Fruit fly (Drosophila melanogaster) whole organism, prepupa: Measurements from ENCODE around the gene CG7632.

Experiments used
- Blimp-1 ChIP-seq: fragments of 200-800 bp; sonication (Bioruptor generic); optimal IDR thresholded peaks from 3 replicates; lab custom pipeline; 2017; ENCODE audit warnings: missing biosample characterization, missing genetic modification characterization, mild to moderate bottlenecking, moderate library complexity, missing genetic modification reagents
- CG10631 ChIP-seq: fragments of 200-800 bp; sonication (Bioruptor generic); optimal IDR thresholded peaks from 2 replicates; lab custom pipeline; 2016; ENCODE audit warnings: missing biosample characterization, missing genetic modification characterization
- CG10669 ChIP-seq: fragments of 200-800 bp; sonication (Bioruptor generic); optimal IDR thresholded peaks from 3 replicates; lab custom pipeline; 2018; ENCODE audit warnings: missing biosample characterization, mild to moderate bottlenecking, missing genetic modification characterization, moderate library complexity
- CG11294 ChIP-seq: fragments of 200-800 bp; sonication (Bioruptor generic); IDR thresholded peaks from 2 replicates; pipeline ENCODE4 v1.3.6; 2022; ENCODE audit warnings: missing biosample characterization, missing genetic modification characterization
- CG11762 ChIP-seq: fragments of 200-800 bp; sonication (Bioruptor generic); optimal IDR thresholded peaks from 3 replicates; lab custom pipeline; 2016; ENCODE audit warnings: missing biosample characterization, missing genetic modification characterization; ENCODE audit not compliant: insufficient read depth
- CG15336 ChIP-seq: fragments of 200-800 bp; sonication (Bioruptor generic); IDR thresholded peaks from 2 replicates; pipeline ENCODE4 v1.3.6; 2022; ENCODE audit warnings: missing biosample characterization, missing genetic modification characterization
- CG16779 ChIP-seq: fragments of 200-800 bp; sonication (Bioruptor generic); optimal IDR thresholded peaks from 3 replicates; lab custom pipeline; 2017; ENCODE audit warnings: missing biosample characterization, mild to moderate bottlenecking, missing genetic modification characterization
- CG3032 ChIP-seq: fragments of 200-800 bp; optimal IDR thresholded peaks from 2 replicates; lab custom pipeline; 2019; ENCODE audit warnings: missing biosample characterization, mild to moderate bottlenecking, missing genetic modification characterization, moderate library complexity
- CG31627 ChIP-seq: fragments of 200-800 bp; sonication (Bioruptor generic); optimal IDR thresholded peaks from 3 replicates; lab custom pipeline; 2016; ENCODE audit warnings: missing biosample characterization, missing genetic modification characterization
- CG32006 ChIP-seq: fragments of 200-800 bp; sonication (Bioruptor generic); optimal IDR thresholded peaks from 3 replicates; lab custom pipeline; 2017; ENCODE audit warnings: missing biosample characterization, mild to moderate bottlenecking, missing genetic modification characterization
- CG34406 ChIP-seq: fragments of 200-800 bp; sonication (Bioruptor generic); optimal IDR thresholded peaks from 3 replicates; lab custom pipeline; 2016; ENCODE audit warnings: missing biosample characterization, missing genetic modification characterization
- CG4318 ChIP-seq: fragments of 200-800 bp; sonication (Bioruptor generic); optimal IDR thresholded peaks from 3 replicates; lab custom pipeline; 2017; ENCODE audit warnings: missing biosample characterization, mild to moderate bottlenecking, missing genetic modification characterization
- CG6163 ChIP-seq: fragments of 200-800 bp; sonication (Bioruptor generic); IDR thresholded peaks from 3 replicates; pipeline ENCODE4 v1.3.6; 2022; ENCODE audit warnings: missing biosample characterization, missing genetic modification characterization
- CG6276 ChIP-seq: fragments of 200-800 bp; sonication (Bioruptor generic); optimal IDR thresholded peaks from 2 replicates; lab custom pipeline; 2017; ENCODE audit warnings: missing biosample characterization, mild to moderate bottlenecking, missing genetic modification characterization
- CG6792 ChIP-seq: fragments of 200-800 bp; sonication (Bioruptor generic); optimal IDR thresholded peaks from 3 replicates; lab custom pipeline; 2016; ENCODE audit warnings: missing biosample characterization, missing genetic modification characterization
- CG6808 ChIP-seq: fragments of 200-800 bp; sonication (Bioruptor generic); optimal IDR thresholded peaks from 3 replicates; lab custom pipeline; 2017; ENCODE audit warnings: missing biosample characterization, missing genetic modification characterization, mild to moderate bottlenecking, moderate library complexity, missing genetic modification reagents
- CG6854 ChIP-seq: fragments of 200-800 bp; sonication (Bioruptor generic); optimal IDR thresholded peaks from 2 replicates; lab custom pipeline; 2017; ENCODE audit warnings: missing biosample characterization, mild to moderate bottlenecking, missing genetic modification characterization
- CG8119 ChIP-seq: fragments of 200-800 bp; sonication (Bioruptor generic); IDR thresholded peaks from 3 replicates; pipeline ENCODE4 v1.3.6; 2022; ENCODE audit warnings: missing biosample characterization, missing genetic modification characterization
- CG8632 ChIP-seq: fragments of 200-800 bp; sonication (Bioruptor generic); optimal IDR thresholded peaks from 3 replicates; lab custom pipeline; 2016; ENCODE audit warnings: missing biosample characterization, missing genetic modification characterization
- CG9139 ChIP-seq: fragments of 200-800 bp; sonication (Bioruptor generic); optimal IDR thresholded peaks from 3 replicates; lab custom pipeline; 2017; ENCODE audit warnings: missing biosample characterization, mild to moderate bottlenecking, missing genetic modification characterization
- Eip75B ChIP-seq: fragments of 200-800 bp; sonication (Bioruptor generic); optimal IDR thresholded peaks from 3 replicates; lab custom pipeline; 2016; ENCODE audit warnings: missing biosample characterization, missing genetic modification characterization
- Eip78C ChIP-seq: fragments of 200-800 bp; sonication (Bioruptor generic); peaks from one replicate; lab custom pipeline; 2016; ENCODE audit warnings: missing biosample characterization, missing genetic modification characterization
- Eip93F ChIP-seq: fragments of 200-800 bp; sonication (Bioruptor generic); optimal IDR thresholded peaks from 2 replicates; lab custom pipeline; 2016; ENCODE audit warnings: missing biosample characterization, mild to moderate bottlenecking, missing genetic modification characterization
- Ets96B ChIP-seq: fragments of 200-800 bp; optimal IDR thresholded peaks from 2 replicates; lab custom pipeline; 2019; ENCODE audit warnings: missing biosample characterization, mild to moderate bottlenecking, missing genetic modification characterization, moderate library complexity
- Hr38 ChIP-seq: sonication (Bioruptor generic); optimal IDR thresholded peaks from 2 replicates; lab custom pipeline; 2016; ENCODE audit warnings: missing biosample characterization, missing genetic modification characterization
- Hr39 ChIP-seq: fragments of 200-800 bp; sonication (Bioruptor generic); optimal IDR thresholded peaks from 2 replicates; lab custom pipeline; 2016; ENCODE audit warnings: missing biosample characterization, missing genetic modification characterization
- Hr4 ChIP-seq: fragments of 200-800 bp; sonication (Bioruptor generic); optimal IDR thresholded peaks from 3 replicates; lab custom pipeline; 2016; ENCODE audit warnings: missing biosample characterization, missing genetic modification characterization
- Met ChIP-seq: fragments of 200-800 bp; sonication (Bioruptor generic); optimal IDR thresholded peaks from 3 replicates; lab custom pipeline; 2016; ENCODE audit warnings: missing biosample characterization, missing genetic modification characterization
- OdsH ChIP-seq: fragments of 200-800 bp; sonication (Bioruptor generic); optimal IDR thresholded peaks from 3 replicates; lab custom pipeline; 2016; ENCODE audit warnings: missing biosample characterization, missing genetic modification characterization
- Smox ChIP-seq: fragments of 200-800 bp; sonication (Bioruptor generic); optimal IDR thresholded peaks from 3 replicates; lab custom pipeline; 2016; ENCODE audit warnings: missing biosample characterization, missing genetic modification characterization
- Sox102F ChIP-seq: fragments of 200-800 bp; sonication (Bioruptor generic); optimal IDR thresholded peaks from 2 replicates; lab custom pipeline; 2016; ENCODE audit warnings: missing biosample characterization, mild to moderate bottlenecking, missing genetic modification characterization
- Sox15 ChIP-seq: fragments of 200-800 bp; sonication (Bioruptor generic); optimal IDR thresholded peaks from 3 replicates; lab custom pipeline; 2016; ENCODE audit warnings: missing biosample characterization, missing genetic modification characterization
- dac ChIP-seq: fragments of 200-800 bp; sonication (Bioruptor generic); optimal IDR thresholded peaks from 2 replicates; lab custom pipeline; 2017; ENCODE audit warnings: missing biosample characterization, mild to moderate bottlenecking, missing genetic modification characterization
- dsx ChIP-seq: fragments of 200-800 bp; optimal IDR thresholded peaks from 3 replicates; lab custom pipeline; 2019; ENCODE audit warnings: missing biosample characterization, mild to moderate bottlenecking, missing genetic modification characterization, moderate library complexity; ENCODE audit not compliant: poor library complexity, severe bottlenecking
- eg ChIP-seq: fragments of 200-800 bp; sonication (Bioruptor generic); IDR thresholded peaks from 3 replicates; pipeline ENCODE4 v1.3.6; 2022; ENCODE audit warnings: missing biosample characterization, missing genetic modification characterization
- fd59A ChIP-seq: fragments of 200-800 bp; sonication (Bioruptor generic); optimal IDR thresholded peaks from 2 replicates; lab custom pipeline; 2017; ENCODE audit warnings: missing biosample characterization, mild to moderate bottlenecking, missing genetic modification characterization, missing genetic modification reagents
- fd85E ChIP-seq: fragments of 200-800 bp; sonication (Bioruptor generic); optimal IDR thresholded peaks from 3 replicates; lab custom pipeline; 2016; ENCODE audit warnings: missing biosample characterization, missing genetic modification characterization
- fkh ChIP-seq: fragments of 200-800 bp; sonication (Bioruptor generic); optimal IDR thresholded peaks from 3 replicates; lab custom pipeline; 2017; ENCODE audit warnings: missing biosample characterization, mild to moderate bottlenecking, missing genetic modification characterization, moderate library complexity
- lz ChIP-seq: fragments of 200-800 bp; sonication (Bioruptor generic); optimal IDR thresholded peaks from 3 replicates; lab custom pipeline; 2016; ENCODE audit warnings: missing biosample characterization, missing genetic modification characterization
- net ChIP-seq: fragments of 200-800 bp; sonication (Bioruptor generic); optimal IDR thresholded peaks from 3 replicates; lab custom pipeline; 2016; ENCODE audit warnings: missing biosample characterization, missing genetic modification characterization
- pdm3 ChIP-seq: fragments of 200-800 bp; sonication (Bioruptor generic); optimal IDR thresholded peaks from 3 replicates; lab custom pipeline; 2016; ENCODE audit warnings: missing biosample characterization, missing genetic modification characterization
- salr ChIP-seq, 2 experiments: fragments of 200-800 bp; sonication (Bioruptor generic); optimal IDR thresholded peaks; 3 replicates each; lab custom pipeline; 2016 to 2018; ENCODE audit warnings: missing biosample characterization in 2 of 2, missing genetic modification characterization in 2 of 2, mild to moderate bottlenecking in 1 of 2
- spab ChIP-seq: fragments of 200-800 bp; sonication (Bioruptor generic); optimal IDR thresholded peaks from 2 replicates; lab custom pipeline; 2017; ENCODE audit warnings: missing biosample characterization, mild to moderate bottlenecking, missing genetic modification characterization, missing genetic modification reagents
- ss ChIP-seq, 2 experiments: fragments of 200-800 bp; sonication (Bioruptor generic); optimal IDR thresholded peaks; 2 replicates in 1 of 2; 3 replicates in 1 of 2; lab custom pipeline; 2017 to 2018; ENCODE audit warnings: mild to moderate bottlenecking in 2 of 2, missing biosample characterization in 2 of 2, missing genetic modification characterization in 2 of 2, moderate library complexity in 1 of 2
- svp ChIP-seq: fragments of 200-800 bp; sonication (Bioruptor generic); peaks from one replicate; lab custom pipeline; 2016; ENCODE audit warnings: missing biosample characterization, missing genetic modification characterization
- vri ChIP-seq: fragments of 200-800 bp; sonication (Bioruptor generic); optimal IDR thresholded peaks from 3 replicates; lab custom pipeline; 2016; ENCODE audit warnings: missing biosample characterization, mild to moderate bottlenecking, missing genetic modification characterization

Gene CG7632

dm6 chr3L:21259257-21259656, 45.2 kb upstream of the CG7632 start (continued):
- no peak for TF ChIP-seq vri (GFP tag; lab: Kevin White, UChicago)
- peak; percentile 13 for TF ChIP-seq pdm3 (GFP tag; lab: Kevin White, UChicago)
- no peak for TF ChIP-seq Hr38
- TF ChIP-seq dsx (GFP tag; lab: Kevin White, UChicago), result no peak
- no peak for TF ChIP-seq CG34406
- TF ChIP-seq CG10631 (GFP tag; lab: Kevin White, UChicago), result no peak
- peak; percentile 2 for TF ChIP-seq net
- peak; percentile 31 for TF ChIP-seq fkh (GFP tag; lab: Kevin White, UChicago)
- TF ChIP-seq CG11762 (GFP tag; lab: Kevin White, UChicago), result no peak
- TF ChIP-seq CG8119, result peak; percentile 72
- TF ChIP-seq CG6276 (GFP tag; lab: Kevin White, UChicago), result peak; percentile 47
- TF ChIP-seq ss (GFP tag; optimal IDR thresholded peaks at IDR 0.05; lab: Kevin White, UChicago), result no peak
- TF ChIP-seq spab (GFP tag; lab: Kevin White, UChicago), result no peak
- TF ChIP-seq Blimp-1 (GFP tag; lab: Kevin White, UChicago), result no peak
- no peak for TF ChIP-seq CG8632 (GFP tag; lab: Kevin White, UChicago)
- TF ChIP-seq CG6854, result no peak
- TF ChIP-seq CG32006 (GFP tag; lab: Kevin White, UChicago), result peak; percentile 84
- TF ChIP-seq Sox102F, result no peak
- no peak for TF ChIP-seq CG9139 (GFP tag; lab: Kevin White, UChicago)
- no peak for TF ChIP-seq CG6808 (GFP tag; lab: Kevin White, UChicago)
- TF ChIP-seq Sox15, result no peak
- TF ChIP-seq svp (GFP tag; lab: Kevin White, UChicago), result no peak
- no peak for TF ChIP-seq Hr39 (GFP tag; lab: Kevin White, UChicago)
- TF ChIP-seq CG15336 (GFP tag; lab: Robert Waterston, UW), result peak; percentile 49
- TF ChIP-seq CG6792 (GFP tag; lab: Kevin White, UChicago), result no peak
- TF ChIP-seq CG11294 (GFP tag; lab: Robert Waterston, UW), result no peak
- no peak for TF ChIP-seq CG3032
- TF ChIP-seq eg (GFP tag; lab: Robert Waterston, UW), result peak; percentile 55; the same call in 2 of the 3 replicates
- TF ChIP-seq fd59A (GFP tag; lab: Kevin White, UChicago), result no peak
- no peak for TF ChIP-seq Eip93F (GFP tag; lab: Kevin White, UChicago)

- TF ChIP-seq fd85E (GFP tag; lab: Kevin White, UChicago) (no peak), Met (GFP tag; lab: Kevin White, UChicago) (no peak), CG10669 (no peak), CG34406 (no peak), lz (GFP tag; lab: Kevin White, UChicago) (no peak), pdm3 (GFP tag; lab: Kevin White, UChicago) (no peak), CG6808 (GFP tag; lab: Kevin White, UChicago) (no peak), CG6276 (GFP tag; lab: Kevin White, UChicago) (no peak), eg (GFP tag; lab: Robert Waterston, UW) (0 out of 3 replicates have a peak, but pooled peaks have one; percentile 28), CG9139 (GFP tag; lab: Kevin White, UChicago) (no peak), CG10631 (GFP tag; lab: Kevin White, UChicago) (no peak), Hr39 (GFP tag; lab: Kevin White, UChicago) (no peak), dac (no peak), CG15336 (GFP tag; lab: Robert Waterston, UW) (0 out of 2 replicates have a peak, but pooled peaks have one; percentile 22), CG6792 (GFP tag; lab: Kevin White, UChicago) (no peak), CG3032 (no peak), Eip93F (GFP tag; lab: Kevin White, UChicago) (no peak), svp (GFP tag; lab: Kevin White, UChicago) (peak; percentile 49), CG32006 (GFP tag; lab: Kevin White, UChicago) (no peak), CG11294 (GFP tag; lab: Robert Waterston, UW) (no peak), Sox15 (no peak), Eip75B (GFP tag; lab: Kevin White, UChicago) (peak; percentile 43), CG16779 (tag; lab: Kevin White, UChicago) (no peak), spab (GFP tag; lab: Kevin White, UChicago) (no peak), CG6163 (no peak), CG31627 (GFP tag; lab: Kevin White, UChicago) (no peak), fkh (GFP tag; lab: Kevin White, UChicago) (no peak), Eip78C (GFP tag; lab: Kevin White, UChicago) (peak; percentile 43), CG4318 (GFP tag; lab: Kevin White, UChicago) (no peak), Blimp-1 (GFP tag; lab: Kevin White, UChicago) (no peak), OdsH (GFP tag; lab: Kevin White, UChicago) (no peak), Hr4 (no peak), Ets96B (tag; lab: Kevin White, UChicago) (no peak), salr (GFP tag; optimal IDR thresholded peaks at IDR 0.05; lab: Kevin White, UChicago) (no peak), Smox (no peak)
These were observed 42.9 kb upstream of the CG7632 start for dm6 chr3L:21261403-21262164.
